Worm (Caenorhabditis elegans): ENCODE measurements around the gene srlf-5.

DNA sequence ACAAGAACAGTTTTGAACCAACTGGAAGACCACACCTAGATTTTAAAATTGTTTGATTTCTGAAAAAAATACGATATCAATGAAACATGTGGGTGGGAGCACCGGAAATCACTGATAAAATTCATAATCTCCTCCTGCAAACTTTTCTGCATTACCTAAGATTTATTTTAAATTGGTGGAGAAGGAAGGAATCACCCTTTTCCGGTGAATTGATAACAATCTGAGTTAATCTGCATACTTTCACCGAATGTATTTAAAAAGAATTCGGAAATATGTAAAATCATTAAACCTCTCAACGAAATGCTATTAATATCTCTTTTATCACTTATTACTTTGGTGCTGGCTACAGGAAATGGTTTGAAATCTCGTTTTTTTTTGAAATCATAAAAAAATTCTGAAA is 16.1 kb upstream of the srlf-5 start, which contains the start of gene dct-19:
- no peak for TF ChIP-seq tra-4 (tag; optimal IDR thresholded peaks at IDR 0.05)
- TF ChIP-seq ama-1 (optimal IDR thresholded peaks at IDR 0.05) = no peak
- TF ChIP-seq tbx-37 (GFP tag; conservative IDR thresholded peaks at IDR 0.05) = no peak
- no peak for TF ChIP-seq tbx-11 (GFP tag; IDR thresholded peaks at IDR 0.05)
- no peak for TF ChIP-seq hnd-1 (tag; optimal IDR thresholded peaks at IDR 0.05)

Measured in whole organism, early embryonic.